Worm (Caenorhabditis elegans) whole organism, late embryonic: Measurements from ENCODE around the gene ckc-1.

Source experiments
- ama-1 ChIP-seq: fragments of 150-350 bp; optimal IDR thresholded peaks from 2 replicates; lab custom pipeline; 2014
- eyg-1 ChIP-seq: sonication (generic microtip); optimal IDR thresholded peaks from 2 replicates; lab custom pipeline; 2016; ENCODE audit warnings: missing genotype, missing genetic modification characterization, missing compliant biosample characterization
- nhr-11 ChIP-seq: fragments of 150-350 bp; optimal IDR thresholded peaks from 2 replicates; lab custom pipeline; 2014; ENCODE audit warnings: missing biosample characterization, missing genetic modification characterization

DNA sequence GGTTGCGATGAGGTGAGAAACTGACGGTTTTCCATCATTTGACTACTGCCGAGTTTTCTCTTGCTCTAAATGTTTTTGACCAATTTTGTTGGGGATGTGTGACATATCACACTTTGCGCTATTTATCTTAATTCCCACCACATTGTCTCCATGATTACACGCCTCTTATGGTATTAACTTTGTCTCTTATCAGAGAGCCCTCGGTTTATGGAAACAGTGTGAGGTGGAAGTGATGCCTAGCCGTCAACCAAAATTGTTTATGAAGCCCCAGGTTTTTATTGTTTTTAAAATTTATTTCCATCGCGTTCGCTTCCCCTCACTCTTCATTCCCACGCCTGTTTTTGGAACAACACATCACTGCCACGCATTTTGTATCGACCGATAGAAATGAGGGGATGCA is 25.2 kb upstream of the ckc-1 start:
- TF ChIP-seq nhr-11 (no peak), ama-1 (lab: Kevin White, UChicago) (no peak), eyg-1 (tag; lab: Kevin White, UChicago) (no peak)
